Worm (Caenorhabditis elegans) whole organism, young adult: ENCODE data around the gene R74.8.

ENCODE experiments used
- B0261.1 ChIP-seq: sonication (generic microtip); optimal IDR thresholded peaks from 2 replicates; lab custom pipeline; 2016; ENCODE audit warnings: mild to moderate bottlenecking, missing genetic modification characterization, moderate library complexity, missing compliant biosample characterization
- B0336.3 ChIP-seq: fragments of 200-800 bp; sonication (Bioruptor generic); IDR thresholded peaks from 2 replicates; pipeline ENCODE4 v1.3.6; 2022; ENCODE audit warnings: missing genetic modification characterization, missing compliant biosample characterization
- D2030.7 ChIP-seq: fragments of 200-800 bp; sonication (Bioruptor generic); IDR thresholded peaks from 2 replicates; pipeline ENCODE4 v1.3.6; 2022; ENCODE audit warnings: missing genetic modification reagents, missing genetic modification characterization, missing compliant biosample characterization
- F10E7.11 ChIP-seq: sonication (generic microtip); optimal IDR thresholded peaks from 2 replicates; lab custom pipeline; 2017; ENCODE audit warnings: mild to moderate bottlenecking, missing genetic modification characterization, moderate library complexity, missing compliant biosample characterization
- F23B12.7 ChIP-seq: sonication (generic microtip); optimal IDR thresholded peaks from 2 replicates; lab custom pipeline; 2017; ENCODE audit warnings: missing genetic modification characterization, mild to moderate bottlenecking, missing compliant biosample characterization, antibody characterized with exemption, moderate library complexity; ENCODE audit not compliant: insufficient read depth
- F33H1.4 ChIP-seq: fragments of 200-800 bp; sonication (Bioruptor generic); IDR thresholded peaks from 2 replicates; pipeline ENCODE4 v1.3.6; 2022; ENCODE audit warnings: missing genetic modification reagents, missing genetic modification characterization, missing compliant biosample characterization
- F52B5.7 ChIP-seq: sonication (generic microtip); optimal IDR thresholded peaks from 2 replicates; lab custom pipeline; 2016; ENCODE audit warnings: mild to moderate bottlenecking, missing genetic modification characterization, missing compliant biosample characterization
- K11D2.4 ChIP-seq: fragments of 200-800 bp; sonication (Bioruptor generic); IDR thresholded peaks from 2 replicates; pipeline ENCODE4 v1.3.6; 2022; ENCODE audit warnings: missing genetic modification reagents, missing genetic modification characterization, missing compliant biosample characterization
- Y53G8AR.9 ChIP-seq: fragments of 200-800 bp; sonication (Bioruptor generic); conservative IDR thresholded peaks from 2 replicates; pipeline ENCODE4 v1.3.6; 2022; ENCODE audit warnings: missing genetic modification reagents, missing genetic modification characterization, missing compliant biosample characterization
- aptf-2 ChIP-seq: fragments of 200-800 bp; sonication (Bioruptor generic); conservative IDR thresholded peaks from 2 replicates; pipeline ENCODE4 v1.3.6; 2022; ENCODE audit warnings: missing genetic modification reagents, missing genetic modification characterization, missing compliant biosample characterization
- attf-3 ChIP-seq: fragments of 200-800 bp; sonication (Bioruptor generic); conservative IDR thresholded peaks from 2 replicates; pipeline ENCODE4 v1.3.6; 2022; ENCODE audit warnings: missing genetic modification reagents, missing genetic modification characterization, missing compliant biosample characterization
- attf-6 ChIP-seq: fragments of 200-800 bp; sonication (Bioruptor generic); IDR thresholded peaks from 2 replicates; pipeline ENCODE4 v1.3.6; 2022; ENCODE audit warnings: missing genetic modification reagents, missing genetic modification characterization, missing compliant biosample characterization
- bed-1 ChIP-seq: fragments of 200-800 bp; sonication (Bioruptor generic); IDR thresholded peaks from 2 replicates; pipeline ENCODE4 v1.3.6; 2022; ENCODE audit warnings: missing genetic modification reagents, missing genetic modification characterization, missing compliant biosample characterization
- ceh-100 ChIP-seq: fragments of 200-800 bp; sonication (Bioruptor generic); IDR thresholded peaks from 2 replicates; pipeline ENCODE4 v1.3.6; 2022; ENCODE audit warnings: missing genetic modification reagents, missing genetic modification characterization, missing compliant biosample characterization
- ceh-40 ChIP-seq: fragments of 200-800 bp; sonication (Bioruptor generic); IDR thresholded peaks from 2 replicates; pipeline ENCODE4 v1.3.6; 2022; ENCODE audit warnings: missing genetic modification characterization, missing compliant biosample characterization
- ceh-58 ChIP-seq: fragments of 200-800 bp; sonication (Bioruptor generic); IDR thresholded peaks from 2 replicates; pipeline ENCODE4 v1.3.6; 2022; ENCODE audit warnings: missing genetic modification characterization, missing compliant biosample characterization
- chd-7 ChIP-seq: sonication (generic microtip); optimal IDR thresholded peaks from 2 replicates; lab custom pipeline; 2016; ENCODE audit warnings: mild to moderate bottlenecking, missing genetic modification characterization, moderate library complexity, missing compliant biosample characterization
- die-1 ChIP-seq: sonication (generic microtip); optimal IDR thresholded peaks from 2 replicates; lab custom pipeline; 2016; ENCODE audit warnings: missing genotype, mild to moderate bottlenecking, missing genetic modification characterization, missing compliant biosample characterization
- dpl-1 ChIP-seq: fragments of 150-350 bp; optimal IDR thresholded peaks from 2 replicates; lab custom pipeline; 2014; ENCODE audit warnings: missing biosample characterization, missing genetic modification reagents, missing genetic modification characterization
- egl-18 ChIP-seq: fragments of 200-800 bp; sonication (Bioruptor generic); IDR thresholded peaks from 2 replicates; pipeline ENCODE4 v1.3.6; 2022; ENCODE audit warnings: missing genetic modification reagents, missing genetic modification characterization, missing compliant biosample characterization
- egl-44 ChIP-seq: fragments of 200-800 bp; sonication (Bioruptor generic); IDR thresholded peaks from 2 replicates; pipeline ENCODE4 v1.3.6; 2022; ENCODE audit warnings: missing genetic modification reagents, missing genetic modification characterization, missing compliant biosample characterization
- ekl-4 ChIP-seq: fragments of 200-800 bp; sonication (Bioruptor generic); IDR thresholded peaks from 2 replicates; pipeline ENCODE4 v1.3.6; 2022; ENCODE audit warnings: missing genetic modification reagents, missing genetic modification characterization, missing compliant biosample characterization
- gei-17 ChIP-seq: fragments of 200-800 bp; sonication (Bioruptor generic); optimal IDR thresholded peaks from 2 replicates; lab custom pipeline; 2018; ENCODE audit warnings: mild to moderate bottlenecking, missing genetic modification characterization, missing compliant biosample characterization
- him-1 ChIP-seq: sonication (generic microtip); optimal IDR thresholded peaks from 2 replicates; lab custom pipeline; 2016; ENCODE audit warnings: missing genotype, missing genetic modification reagents, missing genetic modification characterization, missing compliant biosample characterization
- hlh-26 ChIP-seq: fragments of 200-800 bp; sonication (Bioruptor generic); conservative IDR thresholded peaks from 2 replicates; pipeline ENCODE4 v1.3.6; 2022; ENCODE audit warnings: missing genetic modification reagents, missing genetic modification characterization, missing compliant biosample characterization
- hsf-1 ChIP-seq: fragments of 200-800 bp; sonication (Bioruptor generic); IDR thresholded peaks from 2 replicates; pipeline ENCODE4 v1.3.6; 2022; ENCODE audit warnings: missing genetic modification reagents, missing genetic modification characterization, missing compliant biosample characterization
- lsy-27 ChIP-seq: sonication (generic microtip); optimal IDR thresholded peaks from 2 replicates; lab custom pipeline; 2017; ENCODE audit warnings: missing genetic modification characterization, mild to moderate bottlenecking, missing compliant biosample characterization, antibody characterized with exemption, missing genotype, borderline replicate concordance; ENCODE audit not compliant: insufficient read depth
- mel-28 ChIP-seq: sonication (generic microtip); optimal IDR thresholded peaks from 2 replicates; lab custom pipeline; 2016; ENCODE audit warnings: borderline replicate concordance, mild to moderate bottlenecking, missing genetic modification characterization, missing compliant biosample characterization
- nfyb-1 ChIP-seq: fragments of 200-800 bp; sonication (Bioruptor generic); IDR thresholded peaks from 2 replicates; pipeline ENCODE4 v1.3.6; 2022; ENCODE audit warnings: missing genetic modification reagents, missing genetic modification characterization, missing compliant biosample characterization
- pbrm-1 ChIP-seq: fragments of 200-800 bp; sonication (Bioruptor generic); IDR thresholded peaks from 2 replicates; pipeline ENCODE4 v1.3.6; 2022; ENCODE audit warnings: missing genetic modification reagents, missing genetic modification characterization, missing compliant biosample characterization
- snpc-1.3 ChIP-seq: sonication (generic microtip); optimal IDR thresholded peaks from 2 replicates; lab custom pipeline; 2017; ENCODE audit warnings: missing genetic modification characterization, mild to moderate bottlenecking, missing compliant biosample characterization, antibody characterized with exemption, moderate library complexity, missing genotype, missing genetic modification reagents; ENCODE audit not compliant: insufficient read depth
- sptf-2 ChIP-seq: fragments of 200-800 bp; sonication (Bioruptor generic); optimal IDR thresholded peaks from 2 replicates; lab custom pipeline; 2018; ENCODE audit warnings: mild to moderate bottlenecking, missing genetic modification characterization, missing compliant biosample characterization
- unc-130 ChIP-seq: sonication (generic microtip); optimal IDR thresholded peaks from 2 replicates; lab custom pipeline; 2016; ENCODE audit warnings: missing genetic modification reagents, missing genetic modification characterization, missing compliant biosample characterization
- zfh-2 ChIP-seq: fragments of 200-800 bp; sonication (Bioruptor generic); conservative IDR thresholded peaks from 2 replicates; pipeline ENCODE4 v1.3.6; 2022; ENCODE audit warnings: missing genetic modification reagents, missing genetic modification characterization, missing compliant biosample characterization
- ztf-18 ChIP-seq: sonication (generic microtip); optimal IDR thresholded peaks from 2 replicates; lab custom pipeline; 2016; ENCODE audit warnings: missing genotype, mild to moderate bottlenecking, missing genetic modification characterization, missing compliant biosample characterization
- ztf-26 ChIP-seq: sonication (generic microtip); optimal IDR thresholded peaks from 2 replicates; lab custom pipeline; 2017; ENCODE audit warnings: missing genetic modification characterization, missing compliant biosample characterization
- ztf-28 ChIP-seq: fragments of 200-800 bp; sonication (Bioruptor generic); IDR thresholded peaks from 2 replicates; pipeline ENCODE4 v1.3.6; 2022; ENCODE audit warnings: missing genetic modification reagents, missing genetic modification characterization, missing compliant biosample characterization
- ztf-3 ChIP-seq: fragments of 200-800 bp; sonication (Bioruptor generic); optimal IDR thresholded peaks from 2 replicates; lab custom pipeline; 2018; ENCODE audit warnings: mild to moderate bottlenecking, missing genetic modification characterization, missing compliant biosample characterization

Gene R74.8

DNA sequence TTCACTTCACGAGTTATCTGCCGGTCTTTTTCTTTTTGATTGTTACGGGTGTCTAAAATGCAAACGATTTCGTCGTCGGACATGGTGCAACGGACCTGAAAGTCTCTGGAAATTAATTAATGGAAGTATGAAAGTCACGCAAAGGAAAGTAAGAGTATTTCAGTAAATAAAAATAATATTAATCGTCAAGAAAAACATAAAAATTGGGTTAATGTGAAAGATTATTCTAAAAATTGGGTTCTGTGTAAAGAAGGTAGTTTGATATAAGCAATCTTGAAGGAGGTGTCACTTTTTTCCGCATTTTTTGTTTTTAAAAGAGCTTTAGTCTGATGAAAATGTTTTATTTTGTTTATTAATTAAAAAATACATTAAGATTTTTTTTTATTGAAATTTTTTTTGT lies 48.8 kb upstream of the R74.8 start, which contains the start of gene C16C10.9:
C16C10.9 (minus strand) TSS at position 101 of the 400 bp plus-strand sequence.
- no peak for TF ChIP-seq ekl-4 (GFP tag; lab: Robert Waterston, UW)
- no peak for TF ChIP-seq ceh-100
- TF ChIP-seq ztf-26, result no peak
- TF ChIP-seq gei-17, result no peak
- no peak for TF ChIP-seq ztf-18
- TF ChIP-seq Y53G8AR.9 (GFP tag; lab: Robert Waterston, UW), result no peak
- no peak for TF ChIP-seq ceh-40 (GFP tag; lab: Robert Waterston, UW)

DNA sequence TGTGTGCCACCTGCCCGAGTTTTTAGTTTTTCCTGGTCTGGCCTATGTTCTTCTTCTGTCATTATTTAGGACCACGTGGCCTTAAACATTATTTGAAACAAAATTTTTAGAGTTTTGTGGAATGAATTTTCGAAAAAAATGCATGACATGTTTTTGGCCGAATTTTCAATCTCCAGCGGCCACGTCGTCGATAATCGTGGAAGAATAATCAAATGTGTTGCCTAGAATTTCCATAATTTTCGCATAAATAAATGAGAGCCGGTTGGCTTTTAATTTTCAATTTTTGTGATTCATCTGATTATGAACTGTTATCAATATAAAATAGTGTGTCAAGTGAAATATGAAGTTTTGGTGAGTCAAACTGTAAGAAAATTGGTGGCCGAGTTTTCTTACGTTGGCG lies 45.1 kb upstream of the R74.8 start, which contains the start of gene C01G12.16:
C01G12.16 (plus strand) TSS at position 301 of the 400 bp plus-strand sequence.
- TF ChIP-seq attf-6 (GFP tag; lab: Robert Waterston, UW) (no peak), chd-7 (tag; lab: Kevin White, UChicago) (no peak), snpc-1.3 (tag; lab: Kevin White, UChicago) (no peak), ceh-40 (GFP tag; lab: Robert Waterston, UW) (no peak), nfyb-1 (GFP tag; lab: Robert Waterston, UW) (no peak), F33H1.4 (no peak), K11D2.4 (GFP tag; lab: Robert Waterston, UW) (no peak), B0336.3 (no peak), egl-44 (GFP tag; lab: Robert Waterston, UW) (no peak), ceh-58 (GFP tag; lab: Robert Waterston, UW) (no peak), ceh-100 (no peak), egl-18 (GFP tag; lab: Robert Waterston, UW) (no peak), hlh-26 (GFP tag; lab: Robert Waterston, UW) (no peak), gei-17 (no peak), ztf-3 (no peak)

ce11 chrIII:4164071-4164470 lies 42.0 kb upstream of the R74.8 start, which contains the start of gene C16C10.8:
Gene C16C10.8, minus strand, starts transcription at chrIII:4164171.
- TF ChIP-seq die-1 (tag; lab: Kevin White, UChicago) (no peak), ztf-26 (no peak), pbrm-1 (GFP tag; lab: Robert Waterston, UW) (no peak), chd-7 (tag; lab: Kevin White, UChicago) (no peak), him-1 (tag; lab: Kevin White, UChicago) (no peak), F23B12.7 (tag; lab: Kevin White, UChicago) (no peak), F10E7.11 (tag; lab: Kevin White, UChicago) (no peak), mel-28 (tag; lab: Kevin White, UChicago) (no peak), B0336.3 (no peak), B0261.1 (tag; lab: Kevin White, UChicago) (no peak), lsy-27 (tag; lab: Kevin White, UChicago) (no peak), unc-130 (GFP tag; lab: Kevin White, UChicago) (no peak), attf-6 (GFP tag; lab: Robert Waterston, UW) (no peak), zfh-2 (GFP tag; lab: Robert Waterston, UW) (no peak), F52B5.7 (tag; lab: Kevin White, UChicago) (no peak), nfyb-1 (GFP tag; lab: Robert Waterston, UW) (no peak)

ce11 chrIII:4166745-4167144 lies 39.3 kb upstream of the R74.8 start, which contains the start of gene rnf-5:
Gene rnf-5, minus strand, starts transcription at chrIII:4166845.
- TF ChIP-seq F23B12.7 (tag; lab: Kevin White, UChicago) (no peak), sptf-2 (GFP tag; lab: Kevin White, UChicago) (no peak), aptf-2 (no peak), B0261.1 (tag; lab: Kevin White, UChicago) (no peak), ztf-26 (no peak), dpl-1 (no peak), D2030.7 (no peak), die-1 (tag; lab: Kevin White, UChicago) (no peak), attf-3 (GFP tag; lab: Robert Waterston, UW) (no peak), ceh-100 (no peak), bed-1 (GFP tag; lab: Robert Waterston, UW) (no peak), ztf-28 (GFP tag; lab: Robert Waterston, UW) (no peak), hsf-1 (no peak)
